Fruit fly (Drosophila melanogaster): ENCODE data around the gene Naa20A.

Gene Naa20A

dm6 chrX:19611226-19611625 lies 11.6 kb downstream of the Naa20A start, which contains the start of the genes Shawn and Tyler:
Shawn (plus strand) TSS chrX:19611526.
Tyler (plus strand) TSS chrX:19611526.
- TF ChIP-seq toe (GFP tag; optimal IDR thresholded peaks at IDR 0.05) = no peak
- TF ChIP-seq CG11617 (GFP tag; optimal IDR thresholded peaks at IDR 0.05) = no peak
- no peak for TF ChIP-seq CG7101 (tag; optimal IDR thresholded peaks at IDR 0.05)
- TF ChIP-seq CG7045 (GFP tag; optimal IDR thresholded peaks at IDR 0.05) = no peak
- TF ChIP-seq bab1 (GFP tag; optimal IDR thresholded peaks at IDR 0.05) = no peak
- TF ChIP-seq pad (GFP tag; optimal IDR thresholded peaks at IDR 0.05) = no peak
- TF ChIP-seq ovo (GFP tag; optimal IDR thresholded peaks at IDR 0.05) = no peak
- no peak for TF ChIP-seq tj (GFP tag; optimal IDR thresholded peaks at IDR 0.05)
- TF ChIP-seq Clk (GFP tag; optimal IDR thresholded peaks at IDR 0.05) = no peak
- TF ChIP-seq CG5204 (GFP tag; optimal IDR thresholded peaks at IDR 0.05) = no peak

dm6 chrX:19608042-19608609 lies 14.7 kb downstream of the Naa20A start:
- TF ChIP-seq ovo (GFP tag; optimal IDR thresholded peaks at IDR 0.05) (no peak), CG14711 (tag; optimal IDR thresholded peaks at IDR 0.05) (no peak), Mnt (GFP tag; optimal IDR thresholded peaks at IDR 0.05) (peak; percentile 61), pad (GFP tag; optimal IDR thresholded peaks at IDR 0.05) (peak; percentile 41), Crg-1 (GFP tag; optimal IDR thresholded peaks at IDR 0.05) (no peak)

- TF ChIP-seq CG7101 (tag; optimal IDR thresholded peaks at IDR 0.05) (no peak), cnc (optimal IDR thresholded peaks at IDR 0.05) (peak in 1 of 2 experiments; percentile 44)
These were observed 15.9 kb downstream of the Naa20A start for dm6 chrX:19606971-19607370.

dm6 chrX:19606558-19606957 lies 16.3 kb downstream of the Naa20A start:
- TF ChIP-seq CG33017 (tag; optimal IDR thresholded peaks at IDR 0.05) (no peak), Crg-1 (GFP tag; optimal IDR thresholded peaks at IDR 0.05) (no peak), CG1620 (GFP tag; optimal IDR thresholded peaks at IDR 0.05) (no peak), cnc (optimal IDR thresholded peaks at IDR 0.05) (no peak), CG11617 (GFP tag; optimal IDR thresholded peaks at IDR 0.05) (no peak), CG14711 (tag; optimal IDR thresholded peaks at IDR 0.05) (no peak), kay (GFP tag; ENCODE audit: borderline replicate concordance) (no peak), CG5204 (GFP tag; optimal IDR thresholded peaks at IDR 0.05) (no peak), toe (GFP tag; optimal IDR thresholded peaks at IDR 0.05) (no peak)

dm6 chrX:19605915-19606314 lies 17.0 kb downstream of the Naa20A start:
- TF ChIP-seq ovo (GFP tag; optimal IDR thresholded peaks at IDR 0.05) = peak; percentile 96
- TF ChIP-seq cic (GFP tag; optimal IDR thresholded peaks at IDR 0.05) = no peak
- no peak for TF ChIP-seq CG33017 (tag; optimal IDR thresholded peaks at IDR 0.05)
- TF ChIP-seq pad (GFP tag; optimal IDR thresholded peaks at IDR 0.05) = peak; percentile 51

- peak; percentile 59 for TF ChIP-seq Mnt (GFP tag; optimal IDR thresholded peaks at IDR 0.05)
- peak; percentile 20 for TF ChIP-seq tj (GFP tag; optimal IDR thresholded peaks at IDR 0.05)
- TF ChIP-seq CG12768 (GFP tag; optimal IDR thresholded peaks at IDR 0.05) = peak; percentile 17
- TF ChIP-seq Crg-1 (GFP tag; optimal IDR thresholded peaks at IDR 0.05) = peak; percentile 16
- TF ChIP-seq toe (GFP tag; optimal IDR thresholded peaks at IDR 0.05) = no peak
- no peak for TF ChIP-seq pad (GFP tag; optimal IDR thresholded peaks at IDR 0.05)
- TF ChIP-seq CG1620 (GFP tag; optimal IDR thresholded peaks at IDR 0.05) = peak; percentile 55
- peak; percentile 7 for TF ChIP-seq ovo (GFP tag; optimal IDR thresholded peaks at IDR 0.05)
- TF ChIP-seq bab1 (GFP tag; optimal IDR thresholded peaks at IDR 0.05) = peak; percentile 68
- no peak for TF ChIP-seq CG11617 (GFP tag; optimal IDR thresholded peaks at IDR 0.05)
- TF ChIP-seq CG7101 (tag; optimal IDR thresholded peaks at IDR 0.05) = peak; percentile 44
- peak; percentile 16 for TF ChIP-seq cic (GFP tag; optimal IDR thresholded peaks at IDR 0.05)
- TF ChIP-seq kay (GFP tag; ENCODE audit: borderline replicate concordance) = no peak
- no peak for TF ChIP-seq Hr96 (GFP tag; optimal IDR thresholded peaks at IDR 0.05)
These were observed 17.9 kb downstream of the Naa20A start, which contains the start of gene CG14207 for dm6 chrX:19604997-19605396. CG14207 (plus strand) TSS chrX:19605199.

- TF ChIP-seq CG11617 (GFP tag; optimal IDR thresholded peaks at IDR 0.05) (no peak), Hr96 (GFP tag; optimal IDR thresholded peaks at IDR 0.05) (no peak), CG7045 (GFP tag; optimal IDR thresholded peaks at IDR 0.05) (peak; percentile 14), Crg-1 (GFP tag; optimal IDR thresholded peaks at IDR 0.05) (no peak), toe (GFP tag; optimal IDR thresholded peaks at IDR 0.05) (no peak), ovo (GFP tag; optimal IDR thresholded peaks at IDR 0.05) (no peak), tj (GFP tag; optimal IDR thresholded peaks at IDR 0.05) (no peak), CG14711 (tag; optimal IDR thresholded peaks at IDR 0.05) (no peak), CG12768 (GFP tag; optimal IDR thresholded peaks at IDR 0.05) (no peak), cic (GFP tag; optimal IDR thresholded peaks at IDR 0.05) (no peak), CG7101 (tag; optimal IDR thresholded peaks at IDR 0.05) (no peak), CG5204 (GFP tag; optimal IDR thresholded peaks at IDR 0.05) (peak; percentile 2)
These were observed 18.9 kb downstream of the Naa20A start for dm6 chrX:19603953-19604352.

dm6 chrX:19602483-19602882 lies 20.4 kb downstream of the Naa20A start:
- TF ChIP-seq ovo (GFP tag; optimal IDR thresholded peaks at IDR 0.05) (no peak), bab1 (GFP tag; optimal IDR thresholded peaks at IDR 0.05) (no peak), toe (GFP tag; optimal IDR thresholded peaks at IDR 0.05) (no peak), Mnt (GFP tag; optimal IDR thresholded peaks at IDR 0.05) (no peak), tj (GFP tag; optimal IDR thresholded peaks at IDR 0.05) (no peak), Crg-1 (GFP tag; optimal IDR thresholded peaks at IDR 0.05) (no peak), Hr96 (GFP tag; optimal IDR thresholded peaks at IDR 0.05) (no peak), CG12768 (GFP tag; optimal IDR thresholded peaks at IDR 0.05) (no peak), cic (GFP tag; optimal IDR thresholded peaks at IDR 0.05) (no peak), CG7101 (tag; optimal IDR thresholded peaks at IDR 0.05) (no peak), CG1620 (GFP tag; optimal IDR thresholded peaks at IDR 0.05) (no peak)
